Fruit fly (Drosophila melanogaster) Kc167 (cell line): ENCODE data around the gene dop.

Source experiments
- h ChIP-seq: fragments of >200 bp; optimal IDR thresholded peaks from 3 replicates; lab custom pipeline; 2018; ENCODE audit warnings: missing external identifiers
- insv ChIP-seq: fragments of >200 bp; optimal IDR thresholded peaks from 3 replicates; lab custom pipeline; 2018; ENCODE audit warnings: missing external identifiers
- psq ChIP-seq: fragments of >200 bp; optimal IDR thresholded peaks from 2 replicates; lab custom pipeline; 2017; ENCODE audit warnings: missing external identifiers

- no peak for TF ChIP-seq h
- TF ChIP-seq insv (lab: Kevin White, UChicago), result no peak
- TF ChIP-seq psq (lab: Kevin White, UChicago), result no peak
Observed at dm6 chr3L:15612728-15613127, 46.9 kb downstream of the dop start, which contains the start of gene CG13449.
